Worm (Caenorhabditis elegans): ENCODE results near the gene tsg-101.

Gene tsg-101

ce11 chrIV:3517582-3517981 is 3.2 kb upstream of the tsg-101 start (continued):
- TF ChIP-seq F10E7.11 (tag; optimal IDR thresholded peaks at IDR 0.05) (no peak), dox-1 (GFP tag; IDR thresholded peaks at IDR 0.05) (no peak), Y53F4B.3 (GFP tag; IDR thresholded peaks at IDR 0.05) (no peak), snpc-4 (GFP tag; optimal IDR thresholded peaks at IDR 0.05) (no peak), snpc-4 (tag; optimal IDR thresholded peaks at IDR 0.05) (no peak), aptf-2 (GFP tag; conservative IDR thresholded peaks at IDR 0.05) (no peak), hsf-1 (GFP tag; IDR thresholded peaks at IDR 0.05) (no peak), Y53G8AR.9 (GFP tag; conservative IDR thresholded peaks at IDR 0.05) (no peak), snpc-1.1 (tag; optimal IDR thresholded peaks at IDR 0.05; ENCODE audit: insufficient read depth) (peak; percentile 43), aptf-3 (GFP tag; IDR thresholded peaks at IDR 0.05) (no peak), F23B12.7 (tag; optimal IDR thresholded peaks at IDR 0.05; ENCODE audit: insufficient read depth) (no peak), ceh-91 (GFP tag; IDR thresholded peaks at IDR 0.05) (0 out of 2 replicates have a peak, but pooled peaks have one; percentile 24), bed-1 (GFP tag; IDR thresholded peaks at IDR 0.05) (no peak), ztf-6 (GFP tag; IDR thresholded peaks at IDR 0.05) (no peak), B0261.1 (tag; optimal IDR thresholded peaks at IDR 0.05) (no peak), C17E4.6 (GFP tag; IDR thresholded peaks at IDR 0.05) (no peak), nhr-27 (tag; optimal IDR thresholded peaks at IDR 0.05) (no peak), nhr-80 (tag; optimal IDR thresholded peaks at IDR 0.05) (no peak), snpc-1.3 (tag; optimal IDR thresholded peaks at IDR 0.05; ENCODE audit: insufficient read depth) (peak; percentile 56), B0336.3 (GFP tag; IDR thresholded peaks at IDR 0.05) (no peak), tlf-1 (GFP tag; optimal IDR thresholded peaks at IDR 0.05) (no peak), attf-5 (GFP tag; optimal IDR thresholded peaks at IDR 0.05) (no peak), F33H1.4 (GFP tag; IDR thresholded peaks at IDR 0.05) (peak; percentile 88), T26A5.8 (tag; optimal IDR thresholded peaks at IDR 0.05) (no peak), zfh-2 (GFP tag; conservative IDR thresholded peaks at IDR 0.05) (no peak), lin-26 (GFP tag; IDR thresholded peaks at IDR 0.05) (no peak)

DNA sequence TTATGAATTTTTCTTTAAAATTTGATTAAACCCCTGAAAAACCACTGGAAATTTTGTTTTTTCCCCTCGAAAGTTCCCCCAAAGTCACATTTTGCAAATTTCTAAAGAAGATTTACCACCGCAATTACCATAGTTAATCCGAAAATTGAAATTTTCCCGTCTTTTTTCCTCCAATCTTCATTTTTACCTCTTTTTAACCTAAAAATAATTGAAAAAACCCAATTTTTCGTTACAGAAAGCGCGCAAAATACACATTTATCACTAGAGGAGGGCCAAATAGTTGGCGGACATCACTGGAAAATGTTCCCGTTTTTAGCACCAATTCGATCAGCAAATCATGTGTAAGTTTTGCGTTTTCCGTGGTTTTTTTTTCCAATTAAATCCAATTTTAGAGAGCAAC is 2.2 kb upstream of the tsg-101 start, which contains the start of gene unc-33:
unc-33 (plus strand) TSS at position 301 of the 400 bp plus-strand sequence.
- no peak for TF ChIP-seq repo-1 (tag; optimal IDR thresholded peaks at IDR 0.05)
- TF ChIP-seq snpc-1.3 (tag; optimal IDR thresholded peaks at IDR 0.05; ENCODE audit: insufficient read depth): no peak
- no peak for TF ChIP-seq dpff-1 (tag; optimal IDR thresholded peaks at IDR 0.05)
- no peak for TF ChIP-seq nhr-179 (tag; optimal IDR thresholded peaks at IDR 0.05)
- no peak for TF ChIP-seq F22D6.2 (tag; optimal IDR thresholded peaks at IDR 0.05)
- no peak for TF ChIP-seq attf-5 (GFP tag; optimal IDR thresholded peaks at IDR 0.05)
- TF ChIP-seq let-607 (tag; optimal IDR thresholded peaks at IDR 0.05): no peak
- no peak for TF ChIP-seq ztf-18 (tag; optimal IDR thresholded peaks at IDR 0.05)
- TF ChIP-seq B0336.3 (GFP tag; IDR thresholded peaks at IDR 0.05): no peak
- TF ChIP-seq gei-17 (GFP tag; optimal IDR thresholded peaks at IDR 0.05): no peak
- TF ChIP-seq snpc-4 (GFP tag; optimal IDR thresholded peaks at IDR 0.05): no peak
- TF ChIP-seq snpc-4 (tag; optimal IDR thresholded peaks at IDR 0.05): no peak
- no peak for TF ChIP-seq zim-3 (tag; optimal IDR thresholded peaks at IDR 0.05)
- no peak for TF ChIP-seq ztf-28 (GFP tag; IDR thresholded peaks at IDR 0.05)
- TF ChIP-seq bed-2 (GFP tag; IDR thresholded peaks at IDR 0.05): no peak
- no peak for TF ChIP-seq die-1 (tag; optimal IDR thresholded peaks at IDR 0.05)
